Fruit fly (Drosophila melanogaster) whole organism, embryonic: ENCODE results near the gene CG31740.
A peak's percentile ranks its signal among the peaks of the same experiment; 100 is the strongest.

Experiments
- Antp ChIP-seq: fragments of 200-800 bp; sonication (Bioruptor generic); optimal IDR thresholded peaks from 3 replicates; lab custom pipeline; 2016; ENCODE audit warnings: missing biosample characterization, missing genetic modification characterization
- Atf-2 ChIP-seq: fragments of 200-800 bp; sonication (Bioruptor generic); optimal IDR thresholded peaks from 2 replicates; lab custom pipeline; 2016; ENCODE audit warnings: missing biosample characterization, missing genetic modification characterization
- CG1024 ChIP-seq: fragments of 200-800 bp; sonication (Bioruptor generic); IDR thresholded peaks from 2 replicates; pipeline ENCODE4 v1.3.6; 2022; ENCODE audit warnings: missing biosample characterization, missing genetic modification characterization
- CG10267 ChIP-seq: fragments of 200-800 bp; sonication (Bioruptor generic); optimal IDR thresholded peaks from 2 replicates; lab custom pipeline; 2018; ENCODE audit warnings: missing biosample characterization, mild to moderate bottlenecking, missing genetic modification characterization, moderate library complexity
- CG10274 ChIP-seq: fragments of 200-800 bp; sonication (Bioruptor generic); optimal IDR thresholded peaks from 3 replicates; lab custom pipeline; 2017; ENCODE audit warnings: missing biosample characterization, mild to moderate bottlenecking, missing genetic modification characterization
- CG10366 ChIP-seq: fragments of 200-800 bp; sonication (Bioruptor generic); IDR thresholded peaks from 2 replicates; pipeline ENCODE4 v1.3.6; 2022; ENCODE audit warnings: missing biosample characterization, missing genetic modification characterization
- CG12155 ChIP-seq: fragments of 200-800 bp; sonication (Bioruptor generic); optimal IDR thresholded peaks from 3 replicates; lab custom pipeline; 2016; ENCODE audit warnings: missing biosample characterization, missing genetic modification characterization
- CG12942 ChIP-seq: fragments of 200-800 bp; sonication (Bioruptor generic); optimal IDR thresholded peaks from 3 replicates; lab custom pipeline; 2016; ENCODE audit warnings: missing biosample characterization, missing genetic modification characterization
- CG13287 ChIP-seq: fragments of 200-800 bp; sonication (Bioruptor generic); IDR thresholded peaks from 2 replicates; pipeline ENCODE4 v1.3.6; 2022; ENCODE audit warnings: missing biosample characterization, missing genetic modification characterization; ENCODE audit not compliant: partially characterized antibody
- CG13894 ChIP-seq: fragments of 200-800 bp; sonication (Bioruptor generic); optimal IDR thresholded peaks from 3 replicates; lab custom pipeline; 2018; ENCODE audit warnings: missing biosample characterization, mild to moderate bottlenecking, missing genetic modification characterization, moderate library complexity
- CG15479 ChIP-seq: fragments of 200-800 bp; sonication (Bioruptor generic); optimal IDR thresholded peaks from 3 replicates; lab custom pipeline; 2019; ENCODE audit warnings: missing biosample characterization, mild to moderate bottlenecking, missing genetic modification characterization, moderate library complexity
- CG15601 ChIP-seq: fragments of 200-800 bp; sonication (Bioruptor generic); optimal IDR thresholded peaks from 3 replicates; lab custom pipeline; 2019; ENCODE audit warnings: missing biosample characterization, mild to moderate bottlenecking, missing genetic modification characterization, moderate library complexity
- CG17359 ChIP-seq: fragments of 200-800 bp; sonication (Bioruptor generic); optimal IDR thresholded peaks from 3 replicates; lab custom pipeline; 2018; ENCODE audit warnings: missing biosample characterization, mild to moderate bottlenecking, missing genetic modification characterization, moderate library complexity
- CG17385 ChIP-seq: fragments of 200-800 bp; sonication (Bioruptor generic); optimal IDR thresholded peaks from 3 replicates; lab custom pipeline; 2018; ENCODE audit warnings: missing biosample characterization, mild to moderate bottlenecking, missing genetic modification characterization
- CG1792 ChIP-seq: fragments of 200-800 bp; sonication (Bioruptor generic); optimal IDR thresholded peaks from 2 replicates; lab custom pipeline; 2016; ENCODE audit warnings: missing biosample characterization, missing genetic modification characterization
- CG30020 ChIP-seq: fragments of 200-800 bp; optimal IDR thresholded peaks from 2 replicates; lab custom pipeline; 2019; ENCODE audit warnings: missing biosample characterization, mild to moderate bottlenecking, missing genetic modification characterization, moderate library complexity
- CG34376 ChIP-seq: fragments of 200-800 bp; sonication (Bioruptor generic); optimal IDR thresholded peaks from 2 replicates; lab custom pipeline; 2018; ENCODE audit warnings: missing biosample characterization, mild to moderate bottlenecking, missing genetic modification characterization
- CG5953 ChIP-seq: fragments of 200-800 bp; sonication (Bioruptor generic); IDR thresholded peaks from 2 replicates; pipeline ENCODE4 v1.3.6; 2022; ENCODE audit warnings: missing biosample characterization, missing genetic modification characterization
- CG9932 ChIP-seq: fragments of 200-800 bp; sonication (Bioruptor generic); IDR thresholded peaks from 2 replicates; pipeline ENCODE4 v1.3.6; 2022; ENCODE audit warnings: missing biosample characterization, missing genetic modification characterization
- D19B ChIP-seq: fragments of 200-800 bp; sonication (Bioruptor generic); optimal IDR thresholded peaks from 2 replicates; lab custom pipeline; 2017; ENCODE audit warnings: missing biosample characterization, mild to moderate bottlenecking, missing genetic modification characterization
- Dad ChIP-seq: fragments of 200-800 bp; sonication (Bioruptor generic); optimal IDR thresholded peaks from 3 replicates; lab custom pipeline; 2016; ENCODE audit warnings: missing biosample characterization, missing genetic modification characterization
- Eip74EF ChIP-seq, 2 experiments: fragments of 200-800 bp in 1 of 2; fragments of >200 bp in 1 of 2; sonication (Bioruptor generic) in 1 of 2; optimal IDR thresholded peaks; 2 replicates each; lab custom pipeline; 2017 to 2019; ENCODE audit warnings: missing biosample characterization in 2 of 2, missing genetic modification characterization in 2 of 2, mild to moderate bottlenecking in 1 of 2, moderate library complexity in 1 of 2
- Ets65A ChIP-seq: fragments of 200-800 bp; sonication (Bioruptor generic); peaks from one replicate; lab custom pipeline; 2016; ENCODE audit warnings: missing biosample characterization, missing genetic modification characterization
- HmgZ ChIP-seq: fragments of 200-800 bp; sonication (Bioruptor generic); optimal IDR thresholded peaks from 2 replicates; lab custom pipeline; 2018; ENCODE audit warnings: missing biosample characterization, mild to moderate bottlenecking, missing genetic modification characterization
- Kr ChIP-seq: fragments of 200-800 bp; sonication (Bioruptor generic); optimal IDR thresholded peaks from 2 replicates; lab custom pipeline; 2017; ENCODE audit warnings: missing biosample characterization, mild to moderate bottlenecking, missing genetic modification characterization
- Nf-YC ChIP-seq: fragments of 200-800 bp; optimal IDR thresholded peaks from 3 replicates; lab custom pipeline; 2019; ENCODE audit warnings: missing biosample characterization, mild to moderate bottlenecking, missing genetic modification characterization, moderate library complexity
- Ravus ChIP-seq: fragments of 200-800 bp; sonication (Bioruptor generic); IDR thresholded peaks from 2 replicates; pipeline ENCODE4 v1.3.6; 2022; ENCODE audit warnings: missing biosample characterization, missing genetic modification characterization
- Scr ChIP-seq: fragments of 200-800 bp; sonication (Bioruptor generic); IDR thresholded peaks from 2 replicates; pipeline ENCODE4 v1.3.6; 2022; ENCODE audit warnings: missing biosample characterization, missing genetic modification characterization; ENCODE audit not compliant: partially characterized antibody
- Sry-δ ChIP-seq: fragments of 200-800 bp; sonication (Bioruptor generic); optimal IDR thresholded peaks from 2 replicates; lab custom pipeline; 2016; ENCODE audit warnings: missing biosample characterization, missing genetic modification characterization
- br ChIP-seq: fragments of >200 bp; optimal IDR thresholded peaks from 2 replicates; lab custom pipeline; 2017
- cato ChIP-seq: fragments of 200-800 bp; sonication (Bioruptor generic); optimal IDR thresholded peaks from 2 replicates; lab custom pipeline; 2016; ENCODE audit warnings: missing biosample characterization, missing genetic modification characterization, borderline replicate concordance
- cg ChIP-seq: fragments of 200-800 bp; sonication (Bioruptor generic); optimal IDR thresholded peaks from 3 replicates; lab custom pipeline; 2019; ENCODE audit warnings: missing biosample characterization, mild to moderate bottlenecking, missing genetic modification characterization, moderate library complexity
- chinmo ChIP-seq: fragments of 200-800 bp; sonication (Bioruptor generic); IDR thresholded peaks from 4 replicates; pipeline ENCODE4 v1.3.6; 2022; ENCODE audit warnings: missing biosample characterization, missing genetic modification characterization; ENCODE audit not compliant: partially characterized antibody
- chm ChIP-seq: fragments of 200-800 bp; sonication (Bioruptor generic); IDR thresholded peaks from 2 replicates; pipeline ENCODE4 v1.3.6; 2022; ENCODE audit warnings: missing biosample characterization, missing genetic modification characterization
- croc ChIP-seq: fragments of 200-800 bp; sonication (Bioruptor generic); conservative IDR thresholded peaks from 3 replicates; pipeline ENCODE4 v1.3.6; 2022; ENCODE audit warnings: missing biosample characterization, missing genetic modification characterization
- dan ChIP-seq: fragments of 200-800 bp; sonication (Bioruptor generic); IDR thresholded peaks from 2 replicates; pipeline ENCODE4 v1.3.6; 2022; ENCODE audit warnings: missing biosample characterization, missing genetic modification characterization
- ems ChIP-seq: fragments of 200-800 bp; sonication (Bioruptor generic); optimal IDR thresholded peaks from 3 replicates; lab custom pipeline; 2016; ENCODE audit warnings: missing biosample characterization, missing genetic modification characterization
- eve ChIP-seq, 2 experiments: fragments of >200 bp; optimal IDR thresholded peaks; 2 replicates each; lab custom pipeline; 2017; ENCODE audit warnings: missing biosample characterization in 2 of 2, missing genetic modification characterization in 2 of 2
- gem ChIP-seq: fragments of 200-800 bp; sonication (Bioruptor generic); optimal IDR thresholded peaks from 2 replicates; lab custom pipeline; 2019; ENCODE audit warnings: missing biosample characterization, mild to moderate bottlenecking, missing genetic modification characterization, moderate library complexity
- hb ChIP-seq: fragments of 200-800 bp; sonication (Bioruptor generic); IDR thresholded peaks from 3 replicates; pipeline ENCODE4 v1.3.6; 2022; ENCODE audit warnings: missing biosample characterization, missing genetic modification characterization; ENCODE audit not compliant: partially characterized antibody
- hbn ChIP-seq: fragments of 200-800 bp; sonication (Bioruptor generic); IDR thresholded peaks from 2 replicates; pipeline ENCODE4 v1.3.6; 2022; ENCODE audit warnings: missing biosample characterization, missing genetic modification characterization; ENCODE audit not compliant: partially characterized antibody
- jumu ChIP-seq: fragments of 200-800 bp; sonication (Bioruptor generic); optimal IDR thresholded peaks from 3 replicates; lab custom pipeline; 2016; ENCODE audit warnings: missing biosample characterization, missing genetic modification characterization
- otp ChIP-seq: fragments of 200-800 bp; sonication (Bioruptor generic); IDR thresholded peaks from 3 replicates; pipeline ENCODE4, ENCODE4 v1.3.6; 2022; ENCODE audit warnings: missing biosample characterization, missing genetic modification characterization
- pnt ChIP-seq: fragments of 200-800 bp; sonication (Bioruptor generic); optimal IDR thresholded peaks from 3 replicates; lab custom pipeline; 2016; ENCODE audit warnings: missing biosample characterization, missing genetic modification characterization
- repo ChIP-seq: fragments of 200-800 bp; sonication (Bioruptor generic); optimal IDR thresholded peaks from 2 replicates; lab custom pipeline; 2016; ENCODE audit warnings: missing biosample characterization, missing genetic modification characterization
- slou ChIP-seq: fragments of 200-800 bp; sonication (Bioruptor generic); optimal IDR thresholded peaks from 3 replicates; lab custom pipeline; 2016; ENCODE audit warnings: missing biosample characterization, missing genetic modification characterization
- so ChIP-seq: fragments of 200-800 bp; sonication (Bioruptor generic); IDR thresholded peaks from 3 replicates; pipeline ENCODE4 v1.3.6; 2022; ENCODE audit warnings: missing biosample characterization, missing genetic modification characterization
- sqz ChIP-seq: fragments of 200-800 bp; sonication (Bioruptor generic); optimal IDR thresholded peaks from 3 replicates; lab custom pipeline; 2018; ENCODE audit warnings: missing biosample characterization, mild to moderate bottlenecking, missing genetic modification characterization
- sug ChIP-seq: fragments of 200-800 bp; optimal IDR thresholded peaks from 2 replicates; lab custom pipeline; 2019; ENCODE audit warnings: missing biosample characterization, mild to moderate bottlenecking, missing genetic modification characterization, moderate library complexity
- tgo ChIP-seq: fragments of 200-800 bp; sonication (Bioruptor generic); IDR thresholded peaks from 3 replicates; pipeline ENCODE4 v1.3.6; 2022; ENCODE audit warnings: missing biosample characterization, missing genetic modification characterization
- tup ChIP-seq: fragments of 200-800 bp; sonication (Bioruptor generic); optimal IDR thresholded peaks from 2 replicates; lab custom pipeline; 2016; ENCODE audit warnings: missing biosample characterization, mild to moderate bottlenecking, missing genetic modification characterization, moderate library complexity

CG31740 gene

DNA sequence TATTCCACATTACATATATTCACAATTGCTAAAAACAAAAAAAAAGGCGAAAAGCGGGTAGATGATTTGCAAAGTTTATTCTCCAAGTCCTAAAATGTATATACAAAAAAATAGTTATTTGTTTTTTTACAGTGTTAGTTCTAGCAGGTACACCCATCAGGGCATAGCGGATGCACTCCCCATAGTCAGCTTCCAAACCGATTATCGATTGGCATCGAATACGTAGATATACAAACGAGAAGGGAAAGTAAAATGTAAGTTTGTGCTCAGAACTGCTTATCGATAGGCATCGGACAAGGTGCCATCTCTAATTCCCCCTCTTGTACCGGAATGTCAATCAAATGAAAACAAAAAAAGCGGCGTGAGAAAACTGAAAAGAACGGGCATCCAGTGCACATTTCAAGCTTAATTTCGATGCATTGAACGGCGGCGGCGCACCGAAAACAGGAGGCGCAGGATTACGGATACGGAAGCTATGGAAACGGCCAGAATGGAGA lies 45.6 kb upstream of the CG31740 start, which contains the start of gene CG5674 (continued):
- TF ChIP-seq eve (GFP tag; optimal IDR thresholded peaks at IDR 0.05; lab: Kevin White, UChicago) (no peak), CG34376 (GFP tag; lab: Kevin White, UChicago) (no peak), croc (GFP tag; lab: Robert Waterston, UW) (no peak), CG15601 (tag; lab: Kevin White, UChicago) (no peak), CG15479 (GFP tag; lab: Kevin White, UChicago) (no peak), CG30020 (no peak), jumu (peak; percentile 34), CG9932 (GFP tag; lab: Robert Waterston, UW) (peak; percentile 73), Kr (GFP tag; lab: Kevin White, UChicago) (no peak), CG5953 (GFP tag; lab: Robert Waterston, UW) (peak; percentile 27; the same call in 1 of the 2 replicates), otp (GFP tag; lab: Robert Waterston, UW) (no peak; the same call in 2 of the 3 replicates), cato (GFP tag; lab: Kevin White, UChicago) (no peak), hbn (GFP tag; lab: Robert Waterston, UW) (peak; percentile 80), ems (peak; percentile 10), Dad (GFP tag; lab: Kevin White, UChicago) (no peak), hb (GFP tag; lab: Robert Waterston, UW) (peak; percentile 87), slou (GFP tag; lab: Kevin White, UChicago) (peak; percentile 44), CG17385 (GFP tag; lab: Kevin White, UChicago) (no peak), chm (GFP tag; lab: Robert Waterston, UW) (0 out of 2 replicates have a peak, but pooled peaks have one; percentile 18), so (GFP tag; lab: Robert Waterston, UW) (0 out of 3 replicates have a peak, but pooled peaks have one; percentile 26), Sry-δ (GFP tag; lab: Kevin White, UChicago) (peak; percentile 98), Ets65A (GFP tag; lab: Kevin White, UChicago) (peak; percentile 95), Nf-YC (no peak), cg (GFP tag; lab: Kevin White, UChicago) (no peak), CG1024 (GFP tag; lab: Robert Waterston, UW) (0 out of 2 replicates have a peak, but pooled peaks have one; percentile 18), Scr (GFP tag; lab: Robert Waterston, UW) (peak; percentile 84), dan (GFP tag; lab: Robert Waterston, UW) (no peak), HmgZ (peak; percentile 75), Ravus (GFP tag; lab: Robert Waterston, UW) (no peak), Atf-2 (GFP tag; lab: Kevin White, UChicago) (peak; percentile 24), pnt (GFP tag; lab: Kevin White, UChicago) (peak; percentile 3), sqz (GFP tag; lab: Kevin White, UChicago) (no peak), CG1792 (GFP tag; lab: Kevin White, UChicago) (peak; percentile 46), repo (GFP tag; lab: Kevin White, UChicago) (no peak), chinmo (GFP tag; lab: Robert Waterston, UW) (peak; percentile 86; the same call in 3 of the 4 replicates), CG17359 (tag; lab: Kevin White, UChicago) (no peak), CG10274 (GFP tag; lab: Kevin White, UChicago) (no peak), br (no peak), Eip74EF (GFP tag; optimal IDR thresholded peaks at IDR 0.05; lab: Kevin White, UChicago) (no peak), CG12942 (GFP tag; lab: Kevin White, UChicago) (no peak), tup (GFP tag; lab: Kevin White, UChicago) (no peak), D19B (GFP tag; lab: Kevin White, UChicago) (no peak), CG10267 (tag; lab: Kevin White, UChicago) (peak; percentile 54), gem (tag; lab: Kevin White, UChicago) (no peak), Antp (GFP tag; lab: Kevin White, UChicago) (peak; percentile 41), CG12155 (peak; percentile 80), sug (tag; lab: Kevin White, UChicago) (no peak), CG13894 (tag; lab: Kevin White, UChicago) (no peak), CG13287 (peak; percentile 86), CG10366 (no peak; the same call in 1 of the 2 replicates), tgo (GFP tag; lab: Robert Waterston, UW) (peak; percentile 33; the same call in 1 of the 3 replicates)
